Fruit fly (Drosophila melanogaster): ENCODE results near the gene ATP6AP2.

Gene ATP6AP2

DNA sequence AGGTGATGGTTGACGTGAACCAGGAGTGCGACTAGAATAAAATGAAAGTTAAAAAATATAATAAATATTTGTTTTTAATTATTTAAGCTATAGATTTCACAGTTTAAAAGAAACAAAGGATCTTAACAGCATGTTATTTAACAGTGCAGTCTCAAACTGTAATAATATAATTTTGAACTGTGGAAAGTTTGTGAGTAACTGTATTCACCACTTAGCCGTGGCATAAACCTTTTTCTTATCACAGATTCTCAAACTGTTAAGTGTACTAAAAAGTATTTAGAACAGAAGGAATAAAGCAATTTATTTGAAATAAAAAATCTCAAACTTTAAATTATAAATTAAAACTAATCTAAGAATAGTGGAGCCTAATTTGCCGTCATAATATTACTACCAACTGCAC is 46.2 kb upstream of the ATP6AP2 start (continued):
- TF ChIP-seq Bgb (GFP tag; IDR thresholded peaks at IDR 0.05; ENCODE audit: partially characterized antibody) (peak; percentile 48; the same call in 1 of the 2 replicates), CG11723 (GFP tag; optimal IDR thresholded peaks at IDR 0.05) (no peak), CG4328 (GFP tag; optimal IDR thresholded peaks at IDR 0.05) (no peak), ssp (GFP tag; IDR thresholded peaks at IDR 0.05) (no peak), sisA (GFP tag; IDR thresholded peaks at IDR 0.05) (no peak), sd (tag; optimal IDR thresholded peaks at IDR 0.05) (no peak), CG17829 (tag; optimal IDR thresholded peaks at IDR 0.05) (peak; percentile 16), CG5245 (GFP tag; optimal IDR thresholded peaks at IDR 0.05) (no peak), pita (GFP tag; optimal IDR thresholded peaks at IDR 0.05) (peak; percentile 79), E2f2 (GFP tag; IDR thresholded peaks at IDR 0.05) (no peak), CG12659 (GFP tag; optimal IDR thresholded peaks at IDR 0.05) (no peak), nau (GFP tag; optimal IDR thresholded peaks at IDR 0.05) (no peak), CG13894 (tag; optimal IDR thresholded peaks at IDR 0.05) (peak; percentile 16), CG7963 (GFP tag; IDR thresholded peaks at IDR 0.05; ENCODE audit: partially characterized antibody) (no peak), CG15479 (GFP tag; optimal IDR thresholded peaks at IDR 0.05) (no peak), gsb-n (tag; optimal IDR thresholded peaks at IDR 0.05) (peak; percentile 28), Fer2 (tag; optimal IDR thresholded peaks at IDR 0.05) (no peak), D (optimal IDR thresholded peaks at IDR 0.05) (no peak), D (GFP tag; optimal IDR thresholded peaks at IDR 0.05) (no peak), pb (GFP tag; optimal IDR thresholded peaks at IDR 0.05) (no peak), br (optimal IDR thresholded peaks at IDR 0.05) (no peak), Stat92E (GFP tag; optimal IDR thresholded peaks at IDR 0.05) (no peak), CG11560 (tag; IDR thresholded peaks at IDR 0.05) (no peak), odd (GFP tag; optimal IDR thresholded peaks at IDR 0.05) (no peak), phol (tag; optimal IDR thresholded peaks at IDR 0.05) (no peak), ro (GFP tag; IDR thresholded peaks at IDR 0.05) (no peak), CG13123 (GFP tag; optimal IDR thresholded peaks at IDR 0.05) (no peak), Ada2b (GFP tag; IDR thresholded peaks at IDR 0.05) (no peak), CG4404 (GFP tag; IDR thresholded peaks at IDR 0.05) (no peak), CG4820 (GFP tag; optimal IDR thresholded peaks at IDR 0.05) (no peak), NC2α (GFP tag; optimal IDR thresholded peaks at IDR 0.05) (no peak), CG11696 (GFP tag; IDR thresholded peaks at IDR 0.05) (no peak), Xrp1 (GFP tag; IDR thresholded peaks at IDR 0.05) (no peak), z (GFP tag; IDR thresholded peaks at IDR 0.05) (no peak), luna (GFP tag; optimal IDR thresholded peaks at IDR 0.05) (no peak), CG4617 (GFP tag; optimal IDR thresholded peaks at IDR 0.05; ENCODE audit: borderline replicate concordance) (no peak), ash1 (GFP tag; optimal IDR thresholded peaks at IDR 0.05) (no peak), CG13624 (GFP tag; optimal IDR thresholded peaks at IDR 0.05) (no peak), H2.0 (GFP tag; IDR thresholded peaks at IDR 0.05) (no peak), hb (GFP tag; IDR thresholded peaks at IDR 0.05; ENCODE audit: partially characterized antibody) (no peak), nerfin-1 (tag; optimal IDR thresholded peaks at IDR 0.05) (no peak), gcm (GFP tag; optimal IDR thresholded peaks at IDR 0.05) (no peak), ranshi (GFP tag; IDR thresholded peaks at IDR 0.05) (no peak), CG7556 (GFP tag; optimal IDR thresholded peaks at IDR 0.05) (no peak), sc (optimal IDR thresholded peaks at IDR 0.05) (no peak), sc (GFP tag; optimal IDR thresholded peaks at IDR 0.05) (no peak), Mad (GFP tag; optimal IDR thresholded peaks at IDR 0.05) (no peak), CG7357 (GFP tag; IDR thresholded peaks at IDR 0.05) (no peak), BEAF-32 (GFP tag; optimal IDR thresholded peaks at IDR 0.05) (no peak), slou (GFP tag; optimal IDR thresholded peaks at IDR 0.05) (no peak), cato (GFP tag; optimal IDR thresholded peaks at IDR 0.05; ENCODE audit: borderline replicate concordance) (no peak), Ravus (GFP tag; IDR thresholded peaks at IDR 0.05) (no peak), CG2678 (tag; optimal IDR thresholded peaks at IDR 0.05) (no peak)
